Worm (Caenorhabditis elegans) whole organism, L1 larva: ENCODE data around the gene ints-2.

Source experiments
- C04F5.9 ChIP-seq: sonication (generic microtip); optimal IDR thresholded peaks from 2 replicates; lab custom pipeline; 2016; ENCODE audit warnings: missing genetic modification characterization, missing compliant biosample characterization
- C16A3.4 ChIP-seq: fragments of 150-350 bp; optimal IDR thresholded peaks from 2 replicates; lab custom pipeline; 2014; ENCODE audit warnings: missing biosample characterization, missing genetic modification characterization
- F16B12.6 ChIP-seq: fragments of 150-350 bp; optimal IDR thresholded peaks from 2 replicates; lab custom pipeline; 2014; ENCODE audit warnings: missing biosample characterization, missing genetic modification characterization
- aly-2 ChIP-seq: fragments of 150-350 bp; optimal IDR thresholded peaks from 2 replicates; lab custom pipeline; 2014; ENCODE audit warnings: missing biosample characterization, missing genetic modification characterization
- ama-1 ChIP-seq: fragments of 150-350 bp; optimal IDR thresholded peaks from 2 replicates; lab custom pipeline; 2014
- blmp-1 ChIP-seq: fragments of 150-350 bp; optimal IDR thresholded peaks from 2 replicates; lab custom pipeline; 2014; ENCODE audit warnings: missing biosample characterization, missing genetic modification characterization
- ceh-8 ChIP-seq: fragments of 200-800 bp; sonication (Bioruptor generic); optimal IDR thresholded peaks from 2 replicates; lab custom pipeline; 2018; ENCODE audit warnings: mild to moderate bottlenecking, missing genetic modification characterization, moderate library complexity, missing compliant biosample characterization
- ceh-82 ChIP-seq, 3 experiments: fragments of 150-350 bp in 1 of 3; sonication (generic microtip) in 2 of 3; optimal IDR thresholded peaks; 2 replicates each; lab custom pipeline; 2014 to 2017; ENCODE audit warnings: missing biosample characterization in 3 of 3, missing genetic modification characterization in 3 of 3
- ceh-88 ChIP-seq: fragments of 200-800 bp; sonication (Bioruptor generic); IDR thresholded peaks from 2 replicates; pipeline ENCODE4 v1.3.6; 2022; ENCODE audit warnings: missing genetic modification characterization, missing compliant biosample characterization
- ceh-90 ChIP-seq: sonication (generic microtip); optimal IDR thresholded peaks from 2 replicates; lab custom pipeline; 2016; ENCODE audit warnings: missing genetic modification characterization, missing compliant biosample characterization
- dsc-1 ChIP-seq: sonication (generic microtip); optimal IDR thresholded peaks from 2 replicates; lab custom pipeline; 2016; ENCODE audit warnings: mild to moderate bottlenecking, missing genetic modification characterization, missing compliant biosample characterization
- efl-1 ChIP-seq, 4 experiments: fragments of 150-350 bp; optimal IDR thresholded peaks in 3 of 4; peaks in 1 of 4; 1 replicate in 1 of 4; 2 replicates in 3 of 4; lab custom pipeline; 2014; ENCODE audit warnings: missing biosample characterization in 2 of 4, missing genetic modification characterization in 2 of 4, missing genetic modification reagents in 2 of 4
- efl-3 ChIP-seq: fragments of 200-800 bp; sonication (Bioruptor generic); optimal IDR thresholded peaks from 2 replicates; lab custom pipeline; 2018; ENCODE audit warnings: mild to moderate bottlenecking, missing genetic modification characterization, missing compliant biosample characterization
- elt-3 ChIP-seq, 6 experiments: fragments of 150-350 bp in 1 of 6; sonication (generic microtip); optimal IDR thresholded peaks; 2 replicates each; lab custom pipeline; 2017 to 2018; ENCODE audit warnings: missing biosample characterization in 6 of 6, missing genetic modification characterization in 6 of 6, inconsistent platforms in 1 of 6
- ets-5 ChIP-seq: fragments of 200-800 bp; sonication (Bioruptor generic); IDR thresholded peaks from 2 replicates; pipeline ENCODE4 v1.3.6; 2022; ENCODE audit warnings: missing genetic modification characterization, missing compliant biosample characterization
- fos-1 ChIP-seq: fragments of 150-350 bp; optimal IDR thresholded peaks from 2 replicates; lab custom pipeline; 2014; ENCODE audit warnings: missing biosample characterization, missing genetic modification characterization
- grh-1 ChIP-seq: fragments of 200-800 bp; sonication (Bioruptor generic); IDR thresholded peaks from 2 replicates; pipeline ENCODE4 v1.3.6; 2022; ENCODE audit warnings: missing genetic modification reagents, missing genetic modification characterization, missing compliant biosample characterization
- irx-1 ChIP-seq: sonication (generic microtip); optimal IDR thresholded peaks from 2 replicates; lab custom pipeline; 2016; ENCODE audit warnings: missing genetic modification characterization, missing compliant biosample characterization
- isw-1 ChIP-seq: fragments of 200-800 bp; sonication (Bioruptor generic); IDR thresholded peaks from 2 replicates; pipeline ENCODE4 v1.3.6; 2022; ENCODE audit warnings: missing genetic modification characterization, missing compliant biosample characterization
- lin-13 ChIP-seq: fragments of 150-350 bp; optimal IDR thresholded peaks from 2 replicates; lab custom pipeline; 2014; ENCODE audit warnings: missing biosample characterization, missing genetic modification reagents, missing genetic modification characterization
- lin-14 ChIP-seq: fragments of 200-800 bp; sonication (Bioruptor generic); optimal IDR thresholded peaks from 2 replicates; lab custom pipeline; 2018; ENCODE audit warnings: mild to moderate bottlenecking, missing genetic modification characterization, moderate library complexity, missing compliant biosample characterization
- lin-15B ChIP-seq: fragments of 150-350 bp; sonication (generic microtip); optimal IDR thresholded peaks from 3 replicates; lab custom pipeline; 2014; ENCODE audit warnings: missing biosample characterization, missing genetic modification characterization
- lin-35 ChIP-seq, 2 experiments: fragments of 150-350 bp; optimal IDR thresholded peaks; 2 replicates each; lab custom pipeline; 2014; ENCODE audit warnings: missing biosample characterization in 2 of 2, missing genetic modification characterization in 2 of 2, missing genetic modification reagents in 2 of 2
- lin-39 ChIP-seq: fragments of 150-350 bp; optimal IDR thresholded peaks from 2 replicates; lab custom pipeline; 2014; ENCODE audit warnings: missing biosample characterization, missing genetic modification reagents, missing genetic modification characterization
- lir-3 ChIP-seq: sonication (generic microtip); optimal IDR thresholded peaks from 2 replicates; lab custom pipeline; 2016; ENCODE audit warnings: mild to moderate bottlenecking, missing genetic modification characterization, moderate library complexity, missing compliant biosample characterization; ENCODE audit not compliant: poor library complexity
- lsy-2 ChIP-seq, 2 experiments: fragments of 150-350 bp; optimal IDR thresholded peaks; 2 replicates each; lab custom pipeline; 2014; ENCODE audit warnings: missing biosample characterization in 2 of 2, missing genetic modification characterization in 2 of 2
- mef-2 ChIP-seq: fragments of 150-350 bp; optimal IDR thresholded peaks from 2 replicates; lab custom pipeline; 2014; ENCODE audit warnings: missing biosample characterization, missing genetic modification characterization
- mep-1 ChIP-seq: fragments of 150-350 bp; optimal IDR thresholded peaks from 2 replicates; lab custom pipeline; 2014; ENCODE audit warnings: missing biosample characterization, missing genetic modification characterization
- nhr-11 ChIP-seq: fragments of 150-350 bp; optimal IDR thresholded peaks from 2 replicates; lab custom pipeline; 2014; ENCODE audit warnings: missing biosample characterization, missing genetic modification characterization
- nhr-19 ChIP-seq: fragments of 200-800 bp; sonication (Bioruptor generic); conservative IDR thresholded peaks from 2 replicates; pipeline ENCODE4 v1.3.6; 2022; ENCODE audit warnings: missing genetic modification characterization, missing compliant biosample characterization
- nhr-20 ChIP-seq: sonication (generic microtip); optimal IDR thresholded peaks from 2 replicates; lab custom pipeline; 2016; ENCODE audit warnings: mild to moderate bottlenecking, missing genetic modification characterization, missing compliant biosample characterization
- nhr-28 ChIP-seq: fragments of 150-350 bp; optimal IDR thresholded peaks from 2 replicates; lab custom pipeline; 2014; ENCODE audit warnings: missing biosample characterization, missing genetic modification characterization
- nhr-47 ChIP-seq: sonication (generic microtip); optimal IDR thresholded peaks from 2 replicates; lab custom pipeline; 2016; ENCODE audit warnings: mild to moderate bottlenecking, missing genetic modification characterization, moderate library complexity, missing compliant biosample characterization
- nhr-76 ChIP-seq: sonication (generic microtip); optimal IDR thresholded peaks from 2 replicates; lab custom pipeline; 2017; ENCODE audit warnings: missing biosample characterization, missing genetic modification characterization
- nhr-85 ChIP-seq: sonication (generic microtip); peaks from one replicate; lab custom pipeline; 2016; ENCODE audit warnings: missing genetic modification characterization, inconsistent platforms, missing compliant biosample characterization
- nhr-90 ChIP-seq: sonication (generic microtip); optimal IDR thresholded peaks from 2 replicates; lab custom pipeline; 2016; ENCODE audit warnings: mild to moderate bottlenecking, missing genetic modification characterization, missing compliant biosample characterization; ENCODE audit not compliant: poor library complexity
- pag-3 ChIP-seq: sonication (generic microtip); optimal IDR thresholded peaks from 2 replicates; lab custom pipeline; 2017; ENCODE audit warnings: missing genetic modification characterization, mild to moderate bottlenecking, missing compliant biosample characterization, antibody characterized with exemption, borderline replicate concordance; ENCODE audit not compliant: insufficient read depth
- pax-3 ChIP-seq: fragments of 200-800 bp; sonication (Bioruptor generic); optimal IDR thresholded peaks from 2 replicates; lab custom pipeline; 2018; ENCODE audit warnings: mild to moderate bottlenecking, missing genetic modification characterization, moderate library complexity, missing compliant biosample characterization
- rnt-1 ChIP-seq: sonication (generic microtip); optimal IDR thresholded peaks from 2 replicates; lab custom pipeline; 2016; ENCODE audit warnings: mild to moderate bottlenecking, missing genetic modification characterization, moderate library complexity, missing compliant biosample characterization
- snpc-4 ChIP-seq: fragments of 150-350 bp; optimal IDR thresholded peaks from 2 replicates; lab custom pipeline; 2014; ENCODE audit warnings: missing biosample characterization, missing genetic modification characterization
- sox-4 ChIP-seq: sonication (generic microtip); optimal IDR thresholded peaks from 2 replicates; lab custom pipeline; 2016; ENCODE audit warnings: missing genetic modification characterization, missing compliant biosample characterization
- sup-37 ChIP-seq: fragments of 200-800 bp; sonication (Bioruptor generic); optimal IDR thresholded peaks from 2 replicates; lab custom pipeline; 2018; ENCODE audit warnings: mild to moderate bottlenecking, missing genetic modification characterization, missing compliant biosample characterization
- swsn-7 ChIP-seq: sonication (generic microtip); optimal IDR thresholded peaks from 2 replicates; lab custom pipeline; 2016; ENCODE audit warnings: missing genetic modification characterization, missing compliant biosample characterization
- tbx-2 ChIP-seq: sonication (generic microtip); optimal IDR thresholded peaks from 2 replicates; lab custom pipeline; 2016; ENCODE audit warnings: missing genetic modification characterization, missing compliant biosample characterization
- tlp-1 ChIP-seq: fragments of 150-350 bp; optimal IDR thresholded peaks from 2 replicates; lab custom pipeline; 2014; ENCODE audit warnings: missing biosample characterization, missing genetic modification characterization
- unc-130 ChIP-seq: fragments of 150-350 bp; optimal IDR thresholded peaks from 2 replicates; lab custom pipeline; 2017; ENCODE audit warnings: missing biosample characterization, missing genetic modification characterization, inconsistent platforms
- unc-86 ChIP-seq: sonication (generic microtip); optimal IDR thresholded peaks from 2 replicates; lab custom pipeline; 2016; ENCODE audit warnings: missing genetic modification characterization, missing compliant biosample characterization
- unc-98 ChIP-seq: fragments of 200-800 bp; sonication (Bioruptor generic); IDR thresholded peaks from 2 replicates; pipeline ENCODE4 v1.3.6; 2022; ENCODE audit warnings: missing genetic modification characterization, missing compliant biosample characterization
- vab-15 ChIP-seq: sonication (generic microtip); optimal IDR thresholded peaks from 2 replicates; lab custom pipeline; 2017; ENCODE audit warnings: missing genotype, mild to moderate bottlenecking, missing genetic modification characterization, missing compliant biosample characterization
- xbp-1 ChIP-seq: sonication (generic microtip); optimal IDR thresholded peaks from 2 replicates; lab custom pipeline; 2016; ENCODE audit warnings: missing genetic modification characterization, missing compliant biosample characterization
- zip-4 ChIP-seq: fragments of 200-800 bp; sonication (Bioruptor generic); optimal IDR thresholded peaks from 2 replicates; lab custom pipeline; 2018; ENCODE audit warnings: mild to moderate bottlenecking, missing genetic modification characterization, moderate library complexity, missing compliant biosample characterization
- ztf-11 ChIP-seq, 2 experiments: sonication (generic microtip); optimal IDR thresholded peaks; 2 replicates each; lab custom pipeline; 2016 to 2017; ENCODE audit warnings: missing genetic modification characterization in 2 of 2, missing biosample characterization in 1 of 2, missing compliant biosample characterization in 1 of 2
- ztf-4 ChIP-seq: fragments of 150-350 bp; optimal IDR thresholded peaks from 2 replicates; lab custom pipeline; 2014; ENCODE audit warnings: missing biosample characterization, missing genetic modification characterization

Gene ints-2

ce11 chrV:14185438-14185837, at the start of gene ints-2, which contains the start of gene trm-1:
Gene ints-2 (plus strand): TSS chrV:14185686.
Gene trm-1 (minus strand): TSS chrV:14185612.
- TF ChIP-seq nhr-28 (tag; lab: Kevin White, UChicago), result no peak
- peak; percentile 83 for TF ChIP-seq mep-1 (tag; lab: Kevin White, UChicago)
- peak; percentile 61 for TF ChIP-seq blmp-1 (tag; lab: Kevin White, UChicago)
- peak; percentile 67 to 84 for TF ChIP-seq lsy-2 (tag; optimal IDR thresholded peaks at IDR 0.05; lab: Kevin White, UChicago)
- TF ChIP-seq ceh-8 (GFP tag; lab: Kevin White, UChicago), result peak; percentile 72
- no peak for TF ChIP-seq nhr-76
- peak; percentile 52 for TF ChIP-seq nhr-19 (GFP tag; lab: Robert Waterston, UW)
- TF ChIP-seq C16A3.4, result peak; percentile 52
- peak; percentile 86 for TF ChIP-seq lin-15B
- TF ChIP-seq sox-4, result no peak
- peak; percentile 78 to 79 for TF ChIP-seq efl-1 (optimal IDR thresholded peaks at IDR 0.05; lab: Kevin White, UChicago)
- peak; percentile 73 to 97 for TF ChIP-seq efl-1 (GFP tag; optimal IDR thresholded peaks at IDR 0.05 in 1 of 2; lab: Kevin White, UChicago)
- peak; percentile 10 for TF ChIP-seq F16B12.6 (tag; lab: Kevin White, UChicago)
- no peak for TF ChIP-seq pax-3 (tag; lab: Kevin White, UChicago)
- peak; percentile 81 for TF ChIP-seq nhr-47
- no peak for TF ChIP-seq unc-98 (GFP tag; lab: Robert Waterston, UW)
- peak; percentile 40 for TF ChIP-seq lir-3 (tag; lab: Kevin White, UChicago)
- peak; percentile 45 for TF ChIP-seq grh-1 (GFP tag; lab: Robert Waterston, UW)
- no peak for TF ChIP-seq nhr-11
- no peak for TF ChIP-seq pag-3 (tag; lab: Kevin White, UChicago)
- peak; percentile 61 to 69 (median 65) for TF ChIP-seq ceh-82 (tag; optimal IDR thresholded peaks at IDR 0.05; lab: Kevin White, UChicago)
- TF ChIP-seq elt-3 (tag; optimal IDR thresholded peaks at IDR 0.05; lab: Kevin White, UChicago), result peak in 1 of 6 experiments; percentile 5
- TF ChIP-seq lin-39 (tag; lab: Kevin White, UChicago), result peak; percentile 33
- peak; percentile 41 for TF ChIP-seq unc-86
- no peak for TF ChIP-seq ztf-4 (tag; lab: Kevin White, UChicago)
- TF ChIP-seq efl-3 (GFP tag; lab: Kevin White, UChicago), result no peak
- TF ChIP-seq ets-5 (GFP tag; lab: Robert Waterston, UW), result no peak
- peak; percentile 41 for TF ChIP-seq lin-13 (GFP tag; lab: Kevin White, UChicago)
- TF ChIP-seq rnt-1, result peak; percentile 89
- peak; percentile 51 for TF ChIP-seq irx-1 (tag; lab: Kevin White, UChicago)
- peak; percentile 50 for TF ChIP-seq vab-15 (tag; lab: Kevin White, UChicago)
- peak; percentile 44 for TF ChIP-seq zip-4
- peak; percentile 68 for TF ChIP-seq nhr-20
- peak; percentile 64 for TF ChIP-seq xbp-1
- peak; percentile 70 to 82 for TF ChIP-seq lin-35 (GFP tag; optimal IDR thresholded peaks at IDR 0.05; lab: Kevin White, UChicago)
- peak; percentile 71 for TF ChIP-seq swsn-7
- peak; percentile 83 for TF ChIP-seq lin-14 (GFP tag; lab: Kevin White, UChicago)
- peak; percentile 30 for TF ChIP-seq isw-1 (GFP tag; lab: Robert Waterston, UW)
- peak; percentile 9 for TF ChIP-seq unc-130 (tag; lab: Kevin White, UChicago)
- peak; percentile 54 for TF ChIP-seq snpc-4 (tag; lab: Kevin White, UChicago)
- TF ChIP-seq fos-1 (tag; lab: Kevin White, UChicago), result peak; percentile 25
- no peak for TF ChIP-seq mef-2 (tag; lab: Kevin White, UChicago)
- TF ChIP-seq nhr-85, result peak; percentile 86
- peak; percentile 71 for TF ChIP-seq dsc-1 (tag; lab: Kevin White, UChicago)
- peak; percentile 21 for TF ChIP-seq aly-2
- TF ChIP-seq C04F5.9 (tag; lab: Kevin White, UChicago), result peak; percentile 12
- TF ChIP-seq ama-1, result no peak
- TF ChIP-seq ztf-11 (tag; optimal IDR thresholded peaks at IDR 0.05; lab: Kevin White, UChicago), result peak in 1 of 2 experiments; percentile 55
- TF ChIP-seq sup-37 (GFP tag; lab: Kevin White, UChicago), result no peak
- TF ChIP-seq nhr-90, result peak; percentile 57
- no peak for TF ChIP-seq ceh-88 (GFP tag; lab: Robert Waterston, UW)
- TF ChIP-seq tbx-2, result peak; percentile 67
- TF ChIP-seq tlp-1, result no peak
- TF ChIP-seq ceh-90 (tag; lab: Kevin White, UChicago), result peak; percentile 39
